Fruit fly (Drosophila melanogaster) Kc167 (cell line): ENCODE results near the gene Blos2.

ENCODE experiments used
- h ChIP-seq: fragments of >200 bp; optimal IDR thresholded peaks from 3 replicates; lab custom pipeline; 2018; ENCODE audit warnings: missing external identifiers
- psq ChIP-seq: fragments of >200 bp; optimal IDR thresholded peaks from 2 replicates; lab custom pipeline; 2017; ENCODE audit warnings: missing external identifiers

DNA sequence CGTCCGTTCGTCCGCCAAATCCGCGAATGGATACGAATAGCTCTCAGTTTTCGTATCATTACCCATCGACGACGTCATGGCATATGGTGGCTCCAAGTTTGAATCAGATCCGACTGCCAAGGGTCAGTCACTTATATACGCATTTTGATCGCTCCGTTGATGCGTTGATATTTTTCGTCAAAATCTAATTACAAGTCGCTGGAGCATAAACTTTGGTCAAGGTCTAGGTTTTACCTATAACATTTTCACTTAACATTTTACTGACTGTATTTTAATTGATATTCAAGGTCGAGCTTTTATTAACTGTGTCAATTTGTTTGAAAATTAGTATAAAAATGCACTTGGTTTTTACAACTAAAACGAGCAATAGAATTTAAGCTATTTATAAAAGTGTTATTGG lies 40.2 kb downstream of the Blos2 start, which contains the start of gene Elo68beta:
- TF ChIP-seq psq (lab: Kevin White, UChicago): no peak
- TF ChIP-seq h (lab: Kevin White, UChicago): no peak
